Fruit fly (Drosophila melanogaster) whole organism, embryonic: ENCODE measurements around the gene CG43136.

Source experiments
- ATbp ChIP-seq: fragments of 200-800 bp; sonication (Bioruptor generic); optimal IDR thresholded peaks from 2 replicates; lab custom pipeline; 2017; ENCODE audit warnings: missing biosample characterization, mild to moderate bottlenecking, missing genetic modification characterization, missing genetic modification reagents
- CG10366 ChIP-seq: fragments of 200-800 bp; sonication (Bioruptor generic); IDR thresholded peaks from 2 replicates; pipeline ENCODE4 v1.3.6; 2022; ENCODE audit warnings: missing biosample characterization, missing genetic modification characterization
- CG10431 ChIP-seq: fragments of 200-800 bp; sonication (Bioruptor generic); optimal IDR thresholded peaks from 3 replicates; lab custom pipeline; 2018; ENCODE audit warnings: missing biosample characterization, mild to moderate bottlenecking, missing genetic modification characterization
- CG11456 ChIP-seq: fragments of 200-800 bp; sonication (Bioruptor generic); IDR thresholded peaks from 3 replicates; pipeline ENCODE4 v1.3.6; 2022; ENCODE audit warnings: missing biosample characterization, missing genetic modification characterization
- CG11723 ChIP-seq: fragments of 200-800 bp; sonication (Bioruptor generic); optimal IDR thresholded peaks from 2 replicates; lab custom pipeline; 2017; ENCODE audit warnings: missing biosample characterization, mild to moderate bottlenecking, missing genetic modification characterization
- CG12071 ChIP-seq: fragments of 200-800 bp; sonication (Bioruptor generic); optimal IDR thresholded peaks from 3 replicates; lab custom pipeline; 2018; ENCODE audit warnings: missing biosample characterization, mild to moderate bottlenecking, missing genetic modification characterization
- CG12236 ChIP-seq: fragments of 200-800 bp; sonication (Bioruptor generic); optimal IDR thresholded peaks from 2 replicates; lab custom pipeline; 2016; ENCODE audit warnings: missing biosample characterization, missing genetic modification characterization
- CG12299 ChIP-seq: fragments of 200-800 bp; sonication (Bioruptor generic); optimal IDR thresholded peaks from 2 replicates; lab custom pipeline; 2018; ENCODE audit warnings: missing biosample characterization, mild to moderate bottlenecking, missing genetic modification characterization
- CG1233 ChIP-seq: fragments of 200-800 bp; sonication (Bioruptor generic); optimal IDR thresholded peaks from 4 replicates; lab custom pipeline; 2018; ENCODE audit warnings: missing biosample characterization, mild to moderate bottlenecking, missing genetic modification characterization
- CG13775 ChIP-seq: fragments of 200-800 bp; sonication (Bioruptor generic); optimal IDR thresholded peaks from 3 replicates; lab custom pipeline; 2017; ENCODE audit warnings: missing biosample characterization, mild to moderate bottlenecking, missing genetic modification characterization
- CG14667 ChIP-seq: fragments of 200-800 bp; sonication (Bioruptor generic); IDR thresholded peaks from 2 replicates; pipeline ENCODE4 v1.3.6; 2022; ENCODE audit warnings: missing biosample characterization, missing genetic modification characterization
- CG15601 ChIP-seq: fragments of 200-800 bp; sonication (Bioruptor generic); optimal IDR thresholded peaks from 3 replicates; lab custom pipeline; 2019; ENCODE audit warnings: missing biosample characterization, mild to moderate bottlenecking, missing genetic modification characterization, moderate library complexity
- CG18262 ChIP-seq: fragments of 200-800 bp; optimal IDR thresholded peaks from 3 replicates; lab custom pipeline; 2019; ENCODE audit warnings: missing biosample characterization, mild to moderate bottlenecking, missing genetic modification characterization, moderate library complexity
- CG2120 ChIP-seq: fragments of 200-800 bp; sonication (Bioruptor generic); optimal IDR thresholded peaks from 3 replicates; lab custom pipeline; 2016; ENCODE audit warnings: missing biosample characterization, missing genetic modification characterization
- CG30020 ChIP-seq: fragments of 200-800 bp; optimal IDR thresholded peaks from 2 replicates; lab custom pipeline; 2019; ENCODE audit warnings: missing biosample characterization, mild to moderate bottlenecking, missing genetic modification characterization, moderate library complexity
- CG33557 ChIP-seq: fragments of 200-800 bp; sonication (Bioruptor generic); optimal IDR thresholded peaks from 2 replicates; lab custom pipeline; 2019; ENCODE audit warnings: missing biosample characterization, mild to moderate bottlenecking, missing genetic modification characterization, moderate library complexity
- CG3407 ChIP-seq: fragments of 200-800 bp; sonication (Bioruptor generic); optimal IDR thresholded peaks from 2 replicates; lab custom pipeline; 2018; ENCODE audit warnings: missing biosample characterization, mild to moderate bottlenecking, missing genetic modification characterization
- CG9797 ChIP-seq: fragments of 200-800 bp; sonication (Bioruptor generic); optimal IDR thresholded peaks from 3 replicates; lab custom pipeline; 2018; ENCODE audit warnings: missing biosample characterization, mild to moderate bottlenecking, missing genetic modification characterization
- CG9932 ChIP-seq: fragments of 200-800 bp; sonication (Bioruptor generic); IDR thresholded peaks from 2 replicates; pipeline ENCODE4 v1.3.6; 2022; ENCODE audit warnings: missing biosample characterization, missing genetic modification characterization
- D19B ChIP-seq: fragments of 200-800 bp; sonication (Bioruptor generic); optimal IDR thresholded peaks from 2 replicates; lab custom pipeline; 2017; ENCODE audit warnings: missing biosample characterization, mild to moderate bottlenecking, missing genetic modification characterization
- ERR ChIP-seq: fragments of 200-800 bp; sonication (Bioruptor generic); optimal IDR thresholded peaks from 2 replicates; lab custom pipeline; 2016; ENCODE audit warnings: missing biosample characterization, missing genetic modification characterization
- Gsc ChIP-seq: fragments of 200-800 bp; sonication (Bioruptor generic); IDR thresholded peaks from 2 replicates; pipeline ENCODE4 v1.3.6; 2022; ENCODE audit warnings: missing biosample characterization, missing genetic modification characterization
- Gug ChIP-seq: fragments of 200-800 bp; sonication (Bioruptor generic); IDR thresholded peaks from 4 replicates; pipeline ENCODE4 v1.3.6; 2022; ENCODE audit warnings: missing biosample characterization, missing genetic modification characterization
- HmgD ChIP-seq: fragments of 200-800 bp; sonication (Bioruptor generic); optimal IDR thresholded peaks from 3 replicates; lab custom pipeline; 2016; ENCODE audit warnings: missing biosample characterization, missing genetic modification characterization
- Hmr ChIP-seq: fragments of 200-800 bp; sonication (Bioruptor generic); optimal IDR thresholded peaks from 3 replicates; lab custom pipeline; 2017; ENCODE audit warnings: mild to moderate bottlenecking, missing biosample characterization, missing genetic modification reagents, missing genetic modification characterization
- Jarid2 ChIP-seq: fragments of 200-800 bp; sonication (Bioruptor generic); optimal IDR thresholded peaks from 3 replicates; lab custom pipeline; 2017; ENCODE audit warnings: mild to moderate bottlenecking, missing biosample characterization, missing genetic modification reagents, missing genetic modification characterization
- Max ChIP-seq: fragments of 200-800 bp; sonication (Bioruptor generic); optimal IDR thresholded peaks from 2 replicates; lab custom pipeline; 2016; ENCODE audit warnings: missing biosample characterization, mild to moderate bottlenecking, missing genetic modification characterization
- NC2β ChIP-seq: fragments of 200-800 bp; sonication (Bioruptor generic); optimal IDR thresholded peaks from 2 replicates; lab custom pipeline; 2016; ENCODE audit warnings: missing biosample characterization, missing genetic modification characterization
- NK7.1 ChIP-seq: fragments of 200-800 bp; sonication (Bioruptor generic); optimal IDR thresholded peaks from 3 replicates; lab custom pipeline; 2016; ENCODE audit warnings: missing biosample characterization, missing genetic modification characterization
- Neu2 ChIP-seq: fragments of 200-800 bp; sonication (Bioruptor generic); optimal IDR thresholded peaks from 3 replicates; lab custom pipeline; 2016; ENCODE audit warnings: missing biosample characterization, missing genetic modification characterization, borderline replicate concordance
- PHDP ChIP-seq: fragments of 200-800 bp; sonication (Bioruptor generic); optimal IDR thresholded peaks from 3 replicates; lab custom pipeline; 2018; ENCODE audit warnings: missing biosample characterization, mild to moderate bottlenecking, missing genetic modification characterization, moderate library complexity
- Sin3A ChIP-seq: fragments of >200 bp; optimal IDR thresholded peaks from 2 replicates; lab custom pipeline; 2018
- Vsx1 ChIP-seq: fragments of 200-800 bp; sonication (Bioruptor generic); optimal IDR thresholded peaks from 2 replicates; lab custom pipeline; 2017; ENCODE audit warnings: missing biosample characterization, mild to moderate bottlenecking, missing genetic modification characterization, missing genetic modification reagents
- az2 ChIP-seq: fragments of 200-800 bp; sonication (Bioruptor generic); optimal IDR thresholded peaks from 3 replicates; lab custom pipeline; 2016; ENCODE audit warnings: missing biosample characterization, missing genetic modification characterization
- bowl ChIP-seq: fragments of 200-800 bp; sonication (Bioruptor generic); IDR thresholded peaks from 2 replicates; pipeline ENCODE4 v1.3.6; 2022; ENCODE audit warnings: missing biosample characterization, missing genetic modification characterization
- cas ChIP-seq: fragments of 200-800 bp; sonication (Bioruptor generic); IDR thresholded peaks from 2 replicates; pipeline ENCODE4 v1.3.6; 2022; ENCODE audit warnings: missing biosample characterization, missing genetic modification characterization
- corto ChIP-seq: fragments of 200-800 bp; sonication (Bioruptor generic); optimal IDR thresholded peaks from 2 replicates; lab custom pipeline; 2016; ENCODE audit warnings: missing biosample characterization, mild to moderate bottlenecking, missing genetic modification characterization, moderate library complexity
- cwo ChIP-seq: fragments of 200-800 bp; sonication (Bioruptor generic); optimal IDR thresholded peaks from 3 replicates; lab custom pipeline; 2017; ENCODE audit warnings: missing biosample characterization, missing genetic modification characterization, mild to moderate bottlenecking, moderate library complexity, missing genetic modification reagents
- eyg ChIP-seq: fragments of 200-800 bp; sonication (Bioruptor generic); optimal IDR thresholded peaks from 3 replicates; lab custom pipeline; 2016; ENCODE audit warnings: missing biosample characterization, missing genetic modification characterization
- nom ChIP-seq: fragments of 200-800 bp; sonication (Bioruptor generic); optimal IDR thresholded peaks from 2 replicates; lab custom pipeline; 2017; ENCODE audit warnings: missing biosample characterization, missing genetic modification characterization, mild to moderate bottlenecking, moderate library complexity, missing genetic modification reagents
- pb ChIP-seq: fragments of 200-800 bp; sonication (Bioruptor generic); optimal IDR thresholded peaks from 3 replicates; lab custom pipeline; 2016; ENCODE audit warnings: missing biosample characterization, missing genetic modification characterization
- psq ChIP-seq: fragments of 200-800 bp; sonication (Bioruptor generic); optimal IDR thresholded peaks from 2 replicates; lab custom pipeline; 2017; ENCODE audit warnings: missing biosample characterization, missing genetic modification characterization
- pzg ChIP-seq: fragments of 200-800 bp; sonication (Bioruptor generic); optimal IDR thresholded peaks from 3 replicates; lab custom pipeline; 2018; ENCODE audit warnings: missing biosample characterization, mild to moderate bottlenecking, missing genetic modification characterization, moderate library complexity
- ro ChIP-seq: fragments of 200-800 bp; sonication (Bioruptor generic); IDR thresholded peaks from 2 replicates; pipeline ENCODE4 v1.3.6; 2022; ENCODE audit warnings: missing biosample characterization, missing genetic modification characterization
- salm ChIP-seq: fragments of 200-800 bp; sonication (Bioruptor generic); optimal IDR thresholded peaks from 2 replicates; lab custom pipeline; 2018; ENCODE audit warnings: missing biosample characterization, mild to moderate bottlenecking, missing genetic modification characterization
- sna ChIP-seq: fragments of 200-800 bp; sonication (Bioruptor generic); IDR thresholded peaks from 2 replicates; pipeline ENCODE4 v1.3.6; 2022; ENCODE audit warnings: missing biosample characterization, missing genetic modification characterization; ENCODE audit not compliant: partially characterized antibody
- wdn ChIP-seq: fragments of 200-800 bp; sonication (Bioruptor generic); IDR thresholded peaks from 2 replicates; pipeline ENCODE4 v1.3.6; 2022; ENCODE audit warnings: missing biosample characterization, missing genetic modification characterization
- wor ChIP-seq: fragments of 200-800 bp; sonication (Bioruptor generic); IDR thresholded peaks from 2 replicates; pipeline ENCODE4 v1.3.6; 2022; ENCODE audit warnings: missing biosample characterization, missing genetic modification characterization
- zen ChIP-seq: fragments of 200-800 bp; sonication (Bioruptor generic); optimal IDR thresholded peaks from 3 replicates; lab custom pipeline; 2018; ENCODE audit warnings: missing biosample characterization, mild to moderate bottlenecking, missing genetic modification characterization, moderate library complexity
- zen2 ChIP-seq: fragments of 200-800 bp; sonication (Bioruptor generic); IDR thresholded peaks from 3 replicates; pipeline ENCODE4 v1.3.6; 2022; ENCODE audit warnings: missing biosample characterization, missing genetic modification characterization; ENCODE audit not compliant: partially characterized antibody

The CG43136 gene

DNA sequence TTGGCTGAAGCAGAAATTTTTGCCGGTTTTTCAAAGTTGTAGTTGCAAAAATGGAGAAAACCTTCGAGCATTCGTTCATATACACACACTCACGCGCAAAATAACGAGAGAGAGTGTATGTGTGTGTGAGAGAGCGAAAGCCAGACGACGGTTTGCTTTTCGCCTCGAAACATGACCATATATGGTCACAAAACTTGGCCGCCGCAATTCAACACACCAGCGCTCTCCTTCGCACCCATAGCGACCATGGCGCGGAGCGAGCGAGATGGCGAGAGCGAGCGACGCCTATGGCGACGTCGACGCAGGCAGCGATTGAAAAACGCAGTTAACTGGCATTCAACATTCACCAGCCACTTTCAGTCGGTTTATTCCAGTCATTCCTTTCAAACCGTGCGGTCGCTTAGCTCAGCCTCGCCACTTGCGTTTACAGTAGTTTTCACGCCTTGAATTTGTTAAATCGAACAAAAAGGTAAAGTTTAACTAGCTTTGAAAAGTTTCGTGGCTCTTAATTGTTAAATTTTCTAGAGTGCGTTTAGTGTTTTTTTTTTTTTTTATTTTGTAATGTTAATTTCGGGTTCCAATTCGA is 48.2 kb downstream of the CG43136 start (continued):
- TF ChIP-seq CG1233, result no peak
- peak; percentile 80 for TF ChIP-seq nom (GFP tag; lab: Kevin White, UChicago)
- TF ChIP-seq bowl (GFP tag; lab: Robert Waterston, UW), result no peak
- TF ChIP-seq PHDP (tag; lab: Kevin White, UChicago), result peak; percentile 15
- no peak for TF ChIP-seq CG12071 (GFP tag; lab: Kevin White, UChicago)
- TF ChIP-seq Gug, result 0 out of 4 replicates have a peak, but pooled peaks have one; percentile 13
- no peak for TF ChIP-seq cas (GFP tag; lab: Robert Waterston, UW)
- TF ChIP-seq CG12236, result no peak
- TF ChIP-seq CG30020 (tag; lab: Kevin White, UChicago), result no peak
- no peak for TF ChIP-seq CG10366
- TF ChIP-seq Gsc (GFP tag; lab: Robert Waterston, UW), result no peak
- no peak for TF ChIP-seq CG14667 (GFP tag; lab: Robert Waterston, UW)
- peak; percentile 29 for TF ChIP-seq Vsx1 (GFP tag; lab: Kevin White, UChicago)
- TF ChIP-seq NC2β (GFP tag; lab: Kevin White, UChicago), result peak; percentile 49
- no peak for TF ChIP-seq CG12299 (tag; lab: Kevin White, UChicago)
- peak; percentile 99 for TF ChIP-seq CG15601 (tag; lab: Kevin White, UChicago)
- TF ChIP-seq CG10431, result peak; percentile 39
- no peak for TF ChIP-seq Sin3A (lab: Kevin White, UChicago)
- TF ChIP-seq CG2120 (GFP tag; lab: Kevin White, UChicago), result peak; percentile 12
- no peak for TF ChIP-seq CG18262 (tag; lab: Kevin White, UChicago)
- no peak for TF ChIP-seq CG11723 (GFP tag; lab: Kevin White, UChicago)
- TF ChIP-seq eyg, result peak; percentile 13
- peak; percentile 76 for TF ChIP-seq Jarid2 (GFP tag; lab: Kevin White, UChicago)
- peak; percentile 5 for TF ChIP-seq zen (tag; lab: Kevin White, UChicago)
- TF ChIP-seq salm, result no peak
- no peak for TF ChIP-seq cwo (GFP tag; lab: Kevin White, UChicago)
- no peak for TF ChIP-seq ATbp (GFP tag; lab: Kevin White, UChicago)
- TF ChIP-seq CG9797 (GFP tag; lab: Kevin White, UChicago), result no peak
- TF ChIP-seq ERR (GFP tag; lab: Kevin White, UChicago), result no peak
- no peak for TF ChIP-seq zen2 (GFP tag; lab: Robert Waterston, UW)
- no peak for TF ChIP-seq Neu2 (GFP tag; lab: Kevin White, UChicago)
- TF ChIP-seq NK7.1 (GFP tag; lab: Kevin White, UChicago), result no peak
- peak; percentile 59 for TF ChIP-seq HmgD
- peak; percentile 7 for TF ChIP-seq pzg (GFP tag; lab: Kevin White, UChicago)
- TF ChIP-seq CG13775 (GFP tag; lab: Kevin White, UChicago), result no peak
- no peak for TF ChIP-seq ro (GFP tag; lab: Robert Waterston, UW)
- TF ChIP-seq Hmr, result peak; percentile 63
- peak; percentile 4 for TF ChIP-seq corto (GFP tag; lab: Kevin White, UChicago)
- TF ChIP-seq psq (GFP tag; lab: Kevin White, UChicago), result peak; percentile 32
- peak; percentile 68; the same call in 1 of the 3 replicates for TF ChIP-seq CG11456 (GFP tag; lab: Robert Waterston, UW)
- no peak for TF ChIP-seq wor (GFP tag; lab: Robert Waterston, UW)
- TF ChIP-seq az2, result no peak
- TF ChIP-seq CG33557, result peak; percentile 1
- peak; percentile 64 for TF ChIP-seq CG9932 (GFP tag; lab: Robert Waterston, UW)
- TF ChIP-seq sna (GFP tag; lab: Robert Waterston, UW), result no peak
- TF ChIP-seq D19B (GFP tag; lab: Kevin White, UChicago), result no peak
- peak; percentile 31 for TF ChIP-seq pb
- peak; percentile 2 for TF ChIP-seq CG3407
- TF ChIP-seq wdn (GFP tag; lab: Robert Waterston, UW), result peak; percentile 9; the same call in 1 of the 2 replicates
- TF ChIP-seq Max (GFP tag; lab: Kevin White, UChicago), result peak; percentile 0
